Fruit fly (Drosophila melanogaster): ENCODE results near the gene MICAL-like.
A peak's percentile ranks its signal among the peaks of the same experiment; 100 is the strongest.

MICAL-like gene

dm6 chr3L:13015195-13015822, at the start of gene MICAL-like:
MICAL-like (minus strand) TSS chr3L:13015332.
- no peak for TF ChIP-seq Smox (GFP tag; optimal IDR thresholded peaks at IDR 0.05)
- TF ChIP-seq esn (GFP tag; optimal IDR thresholded peaks at IDR 0.05): peak; percentile 6
- peak; percentile 44 for TF ChIP-seq svp (GFP tag)
- TF ChIP-seq CG8319 (GFP tag; optimal IDR thresholded peaks at IDR 0.05): no peak
- TF ChIP-seq topi (GFP tag; optimal IDR thresholded peaks at IDR 0.05): no peak
- peak; percentile 52 for TF ChIP-seq Eip78C (GFP tag)
- peak; percentile 19 for TF ChIP-seq Ets96B (tag; optimal IDR thresholded peaks at IDR 0.05)
- peak; percentile 70 for TF ChIP-seq fkh (GFP tag; optimal IDR thresholded peaks at IDR 0.05)
- no peak for TF ChIP-seq ss (GFP tag; optimal IDR thresholded peaks at IDR 0.05)
- TF ChIP-seq OdsH (GFP tag; optimal IDR thresholded peaks at IDR 0.05): peak; percentile 28
- peak; percentile 24 for TF ChIP-seq lz (GFP tag; optimal IDR thresholded peaks at IDR 0.05)
- TF ChIP-seq CG6163 (GFP tag; IDR thresholded peaks at IDR 0.05): peak; percentile 46; the same call in 2 of the 3 replicates
- no peak for TF ChIP-seq vri (GFP tag; optimal IDR thresholded peaks at IDR 0.05)
- no peak for TF ChIP-seq Lpt (GFP tag; optimal IDR thresholded peaks at IDR 0.05)
- TF ChIP-seq CG3919 (GFP tag; optimal IDR thresholded peaks at IDR 0.05): peak; percentile 38
- peak; percentile 57 for TF ChIP-seq Hr39 (GFP tag; optimal IDR thresholded peaks at IDR 0.05)
- TF ChIP-seq Sox14 (GFP tag; optimal IDR thresholded peaks at IDR 0.05): peak; percentile 28
- TF ChIP-seq CG34406 (GFP tag; optimal IDR thresholded peaks at IDR 0.05): no peak
- TF ChIP-seq CG31627 (GFP tag; optimal IDR thresholded peaks at IDR 0.05): peak; percentile 56
- peak; percentile 33 for TF ChIP-seq Ets21C (GFP tag; optimal IDR thresholded peaks at IDR 0.05)
- no peak for TF ChIP-seq CG6792 (GFP tag; optimal IDR thresholded peaks at IDR 0.05)
- no peak for TF ChIP-seq CG10631 (GFP tag; optimal IDR thresholded peaks at IDR 0.05)

- no peak for TF ChIP-seq Eip93F (GFP tag; optimal IDR thresholded peaks at IDR 0.05)
- TF ChIP-seq CG10631 (GFP tag; optimal IDR thresholded peaks at IDR 0.05): no peak
- no peak for TF ChIP-seq svp (GFP tag)
- no peak for TF ChIP-seq Eip78C (GFP tag)
- TF ChIP-seq Sox15 (GFP tag; optimal IDR thresholded peaks at IDR 0.05): no peak
- no peak for TF ChIP-seq CG3032 (tag; optimal IDR thresholded peaks at IDR 0.05)
- TF ChIP-seq fkh (GFP tag; optimal IDR thresholded peaks at IDR 0.05): no peak
- TF ChIP-seq fd85E (GFP tag; optimal IDR thresholded peaks at IDR 0.05): no peak
- no peak for TF ChIP-seq acj6 (GFP tag; optimal IDR thresholded peaks at IDR 0.05)
- no peak for TF ChIP-seq CG8319 (GFP tag; optimal IDR thresholded peaks at IDR 0.05)
- TF ChIP-seq spab (GFP tag; optimal IDR thresholded peaks at IDR 0.05): no peak
- no peak for TF ChIP-seq CG11762 (GFP tag; optimal IDR thresholded peaks at IDR 0.05; ENCODE audit: insufficient read depth)
- no peak for TF ChIP-seq CG31627 (GFP tag; optimal IDR thresholded peaks at IDR 0.05)
- no peak for TF ChIP-seq CG3919 (GFP tag; optimal IDR thresholded peaks at IDR 0.05)
These were observed 49.2 kb upstream of the MICAL-like start for dm6 chr3L:13064346-13064745.

- TF ChIP-seq CG7368 (GFP tag; optimal IDR thresholded peaks at IDR 0.05) (no peak), topi (GFP tag; optimal IDR thresholded peaks at IDR 0.05) (no peak), CG6163 (GFP tag; IDR thresholded peaks at IDR 0.05) (no peak), Hr4 (GFP tag; optimal IDR thresholded peaks at IDR 0.05) (no peak), CG32006 (GFP tag; optimal IDR thresholded peaks at IDR 0.05) (no peak), Hr38 (GFP tag; optimal IDR thresholded peaks at IDR 0.05) (no peak), CG8319 (GFP tag; optimal IDR thresholded peaks at IDR 0.05) (no peak), CG3032 (tag; optimal IDR thresholded peaks at IDR 0.05) (no peak), Sox14 (GFP tag; optimal IDR thresholded peaks at IDR 0.05) (no peak), esn (GFP tag; optimal IDR thresholded peaks at IDR 0.05) (no peak), dac (GFP tag; optimal IDR thresholded peaks at IDR 0.05) (no peak), lz (GFP tag; optimal IDR thresholded peaks at IDR 0.05) (no peak), salr (GFP tag; optimal IDR thresholded peaks at IDR 0.05) (no peak), Met (GFP tag; optimal IDR thresholded peaks at IDR 0.05) (no peak), fkh (GFP tag; optimal IDR thresholded peaks at IDR 0.05) (no peak), CG6808 (GFP tag; optimal IDR thresholded peaks at IDR 0.05) (no peak), CG3919 (GFP tag; optimal IDR thresholded peaks at IDR 0.05) (no peak), CG4318 (GFP tag; optimal IDR thresholded peaks at IDR 0.05) (no peak), CG6276 (GFP tag; optimal IDR thresholded peaks at IDR 0.05) (no peak), spab (GFP tag; optimal IDR thresholded peaks at IDR 0.05) (no peak)
These were observed 47.6 kb upstream of the MICAL-like start, which contains the start of gene CG34429 for dm6 chr3L:13062746-13063145. CG34429 (plus strand) TSS chr3L:13063046.
